Worm (Caenorhabditis elegans) whole organism, L2 larva: ENCODE measurements around the gene C40A11.2.
A peak's percentile ranks its signal among the peaks of the same experiment; 100 is the strongest.

Source experiments
- R02D3.7 ChIP-seq: fragments of 150-350 bp; optimal IDR thresholded peaks from 2 replicates; lab custom pipeline; 2014; ENCODE audit warnings: missing biosample characterization, missing genetic modification characterization
- Y55F3AM.14 ChIP-seq: fragments of 200-800 bp; sonication (Bioruptor generic); optimal IDR thresholded peaks from 2 replicates; lab custom pipeline; 2018; ENCODE audit warnings: mild to moderate bottlenecking, missing genetic modification characterization, missing compliant biosample characterization
- ZK546.5 ChIP-seq: sonication (generic microtip); optimal IDR thresholded peaks from 2 replicates; lab custom pipeline; 2017; ENCODE audit warnings: missing biosample characterization, missing genetic modification characterization
- alr-1 ChIP-seq: fragments of 150-350 bp; optimal IDR thresholded peaks from 2 replicates; lab custom pipeline; 2014; ENCODE audit warnings: missing biosample characterization, missing genetic modification characterization
- aly-2 ChIP-seq: fragments of 150-350 bp; optimal IDR thresholded peaks from 2 replicates; lab custom pipeline; 2014; ENCODE audit warnings: missing biosample characterization, missing genetic modification characterization
- ceh-16 ChIP-seq: fragments of 150-350 bp; optimal IDR thresholded peaks from 2 replicates; lab custom pipeline; 2014; ENCODE audit warnings: missing biosample characterization, missing genetic modification characterization
- crh-2 ChIP-seq: sonication (generic microtip); optimal IDR thresholded peaks from 2 replicates; lab custom pipeline; 2017; ENCODE audit warnings: missing biosample characterization, missing genetic modification characterization
- egl-27 ChIP-seq: sonication (generic microtip); optimal IDR thresholded peaks from 3 replicates; lab custom pipeline; 2017; ENCODE audit warnings: missing biosample characterization, missing genetic modification reagents, missing genetic modification characterization
- elt-3 ChIP-seq: sonication (generic microtip); optimal IDR thresholded peaks from 2 replicates; lab custom pipeline; 2017; ENCODE audit warnings: missing biosample characterization, missing genetic modification characterization
- fos-1 ChIP-seq: fragments of 150-350 bp; optimal IDR thresholded peaks from 2 replicates; lab custom pipeline; 2014; ENCODE audit warnings: missing biosample characterization, missing genetic modification characterization
- gmeb-1 ChIP-seq: fragments of 150-350 bp; optimal IDR thresholded peaks from 2 replicates; lab custom pipeline; 2014; ENCODE audit warnings: missing biosample characterization, missing genetic modification characterization
- lin-11 ChIP-seq: fragments of 150-350 bp; sonication (generic microtip); optimal IDR thresholded peaks from 2 replicates; lab custom pipeline; 2014; ENCODE audit warnings: missing biosample characterization, missing genetic modification characterization, inconsistent platforms, mixed read lengths
- lin-39 ChIP-seq: fragments of 150-350 bp; optimal IDR thresholded peaks from 2 replicates; lab custom pipeline; 2014; ENCODE audit warnings: missing biosample characterization, missing genetic modification reagents, missing genetic modification characterization
- lsy-2 ChIP-seq, 2 experiments: fragments of 150-350 bp in 1 of 2; sonication (generic microtip) in 1 of 2; optimal IDR thresholded peaks; 2 replicates each; lab custom pipeline; 2014 to 2017; ENCODE audit warnings: missing biosample characterization in 2 of 2, missing genetic modification characterization in 2 of 2
- mdl-1 ChIP-seq, 2 experiments: fragments of 150-350 bp in 1 of 2; sonication (generic microtip) in 1 of 2; optimal IDR thresholded peaks; 2 replicates each; lab custom pipeline; 2017; ENCODE audit warnings: missing biosample characterization in 2 of 2, missing genetic modification characterization in 2 of 2
- nhr-10 ChIP-seq: sonication (generic microtip); optimal IDR thresholded peaks from 2 replicates; lab custom pipeline; 2017; ENCODE audit warnings: missing biosample characterization, missing genetic modification characterization
- nhr-21 ChIP-seq: fragments of 150-350 bp; optimal IDR thresholded peaks from 2 replicates; lab custom pipeline; 2014; ENCODE audit warnings: missing biosample characterization, missing genetic modification characterization
- nhr-23 ChIP-seq: fragments of 150-350 bp; optimal IDR thresholded peaks from 2 replicates; lab custom pipeline; 2014; ENCODE audit warnings: missing biosample characterization, missing genetic modification reagents, missing genetic modification characterization
- nhr-237 ChIP-seq: fragments of 150-350 bp; optimal IDR thresholded peaks from 2 replicates; lab custom pipeline; 2014; ENCODE audit warnings: missing biosample characterization, missing genetic modification characterization
- nhr-25 ChIP-seq: fragments of 150-350 bp; sonication (generic microtip); optimal IDR thresholded peaks from 3 replicates; lab custom pipeline; 2014; ENCODE audit warnings: missing biosample characterization, missing genetic modification characterization
- nhr-6 ChIP-seq: fragments of 150-350 bp; optimal IDR thresholded peaks from 2 replicates; lab custom pipeline; 2014; ENCODE audit warnings: missing biosample characterization, missing genetic modification characterization
- nhr-77 ChIP-seq: fragments of 150-350 bp; optimal IDR thresholded peaks from 2 replicates; lab custom pipeline; 2014; ENCODE audit warnings: missing biosample characterization, missing genetic modification characterization
- peb-1 ChIP-seq: fragments of 150-350 bp; optimal IDR thresholded peaks from 2 replicates; lab custom pipeline; 2014; ENCODE audit warnings: missing biosample characterization, missing genetic modification characterization
- skn-1 ChIP-seq: sonication (generic microtip); optimal IDR thresholded peaks from 2 replicates; lab custom pipeline; 2017; ENCODE audit warnings: missing biosample characterization, missing genetic modification characterization
- sma-3 ChIP-seq: sonication (generic microtip); optimal IDR thresholded peaks from 2 replicates; lab custom pipeline; 2016; ENCODE audit warnings: missing genetic modification reagents, missing genetic modification characterization, missing compliant biosample characterization
- sma-9 ChIP-seq, 2 experiments: fragments of 150-350 bp in 1 of 2; sonication (generic microtip) in 1 of 2; optimal IDR thresholded peaks; 2 replicates each; lab custom pipeline; 2014 to 2016; ENCODE audit warnings: missing genetic modification characterization in 2 of 2, mild to moderate bottlenecking in 1 of 2, missing biosample characterization in 1 of 2, missing compliant biosample characterization in 1 of 2, missing genetic modification reagents in 1 of 2, moderate library complexity in 1 of 2
- snpc-4 ChIP-seq: fragments of 150-350 bp; optimal IDR thresholded peaks from 2 replicates; lab custom pipeline; 2014; ENCODE audit warnings: missing biosample characterization, missing genetic modification characterization
- unc-39 ChIP-seq: fragments of 150-350 bp; optimal IDR thresholded peaks from 2 replicates; lab custom pipeline; 2014; ENCODE audit warnings: missing biosample characterization, missing genetic modification characterization
- unc-55 ChIP-seq: fragments of 150-350 bp; sonication (generic microtip); optimal IDR thresholded peaks from 3 replicates; lab custom pipeline; 2014; ENCODE audit warnings: missing biosample characterization, missing genetic modification reagents, missing genetic modification characterization
- unc-62 ChIP-seq: fragments of 150-350 bp; optimal IDR thresholded peaks from 2 replicates; lab custom pipeline; 2014; ENCODE audit warnings: missing biosample characterization, missing genetic modification reagents, missing genetic modification characterization
- zag-1 ChIP-seq: fragments of 150-350 bp; optimal IDR thresholded peaks from 2 replicates; lab custom pipeline; 2014; ENCODE audit warnings: missing biosample characterization, missing genetic modification characterization
- ztf-1 ChIP-seq: fragments of 200-800 bp; sonication (Bioruptor generic); conservative IDR thresholded peaks from 2 replicates; pipeline ENCODE4 v1.3.6; 2022; ENCODE audit warnings: missing genetic modification characterization, missing compliant biosample characterization
- ztf-11 ChIP-seq: sonication (generic microtip); optimal IDR thresholded peaks from 2 replicates; lab custom pipeline; 2017; ENCODE audit warnings: missing biosample characterization, missing genetic modification characterization
- ztf-4 ChIP-seq: fragments of 150-350 bp; optimal IDR thresholded peaks from 2 replicates; lab custom pipeline; 2014; ENCODE audit warnings: missing biosample characterization, missing genetic modification characterization

Gene C40A11.2

ce11 chrII:2186329-2186728 is 39.6 kb downstream of the C40A11.2 start, which contains the start of gene gba-2:
Gene gba-2 (minus strand): TSS chrII:2186434.
- peak; percentile 66 for TF ChIP-seq fos-1 (tag; lab: Kevin White, UChicago)
- no peak for TF ChIP-seq gmeb-1 (tag; lab: Kevin White, UChicago)
- TF ChIP-seq nhr-237 (tag; lab: Kevin White, UChicago), result no peak
- TF ChIP-seq sma-9 (GFP tag; optimal IDR thresholded peaks at IDR 0.05; lab: Kevin White, UChicago), result peak; percentile 31
- TF ChIP-seq sma-9 (tag; optimal IDR thresholded peaks at IDR 0.05; lab: Kevin White, UChicago), result no peak
- no peak for TF ChIP-seq ztf-4 (tag; lab: Kevin White, UChicago)
- no peak for TF ChIP-seq ceh-16 (tag; lab: Kevin White, UChicago)
- TF ChIP-seq, all 48 proteins: peak for 2

ce11 chrII:2186730-2187129 is 40.0 kb downstream of the C40A11.2 start:
- TF ChIP-seq nhr-77 (tag; lab: Kevin White, UChicago), result no peak
- no peak for TF ChIP-seq nhr-23 (tag; lab: Kevin White, UChicago)
- peak in 1 of 2 experiments; percentile 31 for TF ChIP-seq lsy-2 (tag; optimal IDR thresholded peaks at IDR 0.05; lab: Kevin White, UChicago)
- TF ChIP-seq, all 48 proteins: peak for 1

DNA sequence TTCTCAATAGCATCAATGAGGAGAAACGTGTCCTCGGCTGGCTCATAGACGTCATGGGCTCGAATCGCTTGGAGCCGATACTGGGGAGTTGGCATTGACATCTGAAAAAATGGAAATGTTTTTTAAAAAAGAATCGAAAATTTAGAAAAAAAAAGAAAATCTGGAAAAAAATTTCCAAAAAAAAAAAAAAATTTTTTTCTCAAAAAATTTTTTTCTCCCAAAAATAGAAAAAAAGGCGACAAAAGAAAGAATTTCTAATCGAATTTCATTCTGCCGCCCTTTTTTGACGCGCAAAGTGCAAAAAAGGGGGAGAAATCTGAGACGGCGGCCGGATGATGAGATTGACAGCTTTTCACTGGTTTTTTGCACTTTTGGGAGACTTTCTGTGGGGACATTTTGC is 42.6 kb downstream of the C40A11.2 start, which contains the start of gene mtq-2:
TSS of gene mtq-2 (minus strand) at position 101 of the 400 bp plus-strand sequence.
- TF ChIP-seq elt-3 (no peak), nhr-21 (tag; lab: Kevin White, UChicago) (no peak), ztf-1 (GFP tag; lab: Robert Waterston, UW) (no peak), R02D3.7 (tag; lab: Kevin White, UChicago) (no peak)
- TF ChIP-seq, all 48 proteins: peak for 0

ce11 chrII:2190522-2190921 is 43.8 kb downstream of the C40A11.2 start:
- TF ChIP-seq skn-1 (tag; lab: Kevin White, UChicago) (no peak), aly-2 (tag; lab: Kevin White, UChicago) (no peak), lin-39 (tag; lab: Kevin White, UChicago) (no peak), peb-1 (no peak), ZK546.5 (no peak), snpc-4 (tag; lab: Kevin White, UChicago) (no peak), egl-27 (tag; lab: Kevin White, UChicago) (no peak), lin-11 (no peak), ztf-11 (tag; lab: Kevin White, UChicago) (no peak), nhr-10 (tag; lab: Kevin White, UChicago) (no peak), elt-3 (no peak), fos-1 (tag; lab: Kevin White, UChicago) (no peak), lsy-2 (tag; optimal IDR thresholded peaks at IDR 0.05; lab: Kevin White, UChicago) (no peak), mdl-1 (tag; optimal IDR thresholded peaks at IDR 0.05; lab: Kevin White, UChicago) (no peak), sma-3 (GFP tag; lab: Kevin White, UChicago) (no peak), unc-55 (no peak), nhr-6 (no peak), unc-39 (no peak), R02D3.7 (tag; lab: Kevin White, UChicago) (no peak), nhr-25 (no peak)

ce11 chrII:2191383-2191782 is 44.6 kb downstream of the C40A11.2 start:
- no peak for TF ChIP-seq nhr-237 (tag; lab: Kevin White, UChicago)
- no peak for TF ChIP-seq crh-2 (tag; lab: Kevin White, UChicago)
- TF ChIP-seq lsy-2 (tag; optimal IDR thresholded peaks at IDR 0.05; lab: Kevin White, UChicago), result peak in 1 of 2 experiments; percentile 3
- TF ChIP-seq fos-1 (tag; lab: Kevin White, UChicago), result no peak
- TF ChIP-seq unc-55, result no peak
- TF ChIP-seq sma-3 (GFP tag; lab: Kevin White, UChicago), result no peak
- TF ChIP-seq sma-9 (GFP tag; optimal IDR thresholded peaks at IDR 0.05; lab: Kevin White, UChicago), result peak; percentile 2
- TF ChIP-seq sma-9 (tag; optimal IDR thresholded peaks at IDR 0.05; lab: Kevin White, UChicago), result no peak
- no peak for TF ChIP-seq alr-1

- TF ChIP-seq zag-1 (no peak), ztf-1 (GFP tag; lab: Robert Waterston, UW) (no peak), Y55F3AM.14 (GFP tag; lab: Kevin White, UChicago) (no peak), unc-62 (no peak), crh-2 (tag; lab: Kevin White, UChicago) (no peak), egl-27 (tag; lab: Kevin White, UChicago) (no peak), sma-9 (GFP tag; optimal IDR thresholded peaks at IDR 0.05; lab: Kevin White, UChicago) (no peak), sma-9 (tag; optimal IDR thresholded peaks at IDR 0.05; lab: Kevin White, UChicago) (no peak), aly-2 (tag; lab: Kevin White, UChicago) (no peak)
These were observed 45.5 kb downstream of the C40A11.2 start for ce11 chrII:2192267-2192666.
